Worm (Caenorhabditis elegans) whole organism, late embryonic: ENCODE results near the gene idpc-6.

Source experiments
- C08G9.2 ChIP-seq: sonication (generic microtip); optimal IDR thresholded peaks from 2 replicates; lab custom pipeline; 2016; ENCODE audit warnings: mild to moderate bottlenecking, missing genetic modification characterization, moderate library complexity, missing compliant biosample characterization
- C38D4.7 ChIP-seq: fragments of 200-800 bp; sonication (Bioruptor generic); optimal IDR thresholded peaks from 2 replicates; lab custom pipeline; 2018; ENCODE audit warnings: mild to moderate bottlenecking, missing genetic modification characterization, moderate library complexity, missing compliant biosample characterization
- Y22D7AL.16 ChIP-seq: sonication (generic microtip); optimal IDR thresholded peaks from 2 replicates; lab custom pipeline; 2016; ENCODE audit warnings: missing genetic modification characterization, missing compliant biosample characterization
- ahr-1 ChIP-seq: sonication (generic microtip); optimal IDR thresholded peaks from 2 replicates; lab custom pipeline; 2016; ENCODE audit warnings: missing genetic modification characterization, missing compliant biosample characterization
- ama-1 ChIP-seq: fragments of 150-350 bp; optimal IDR thresholded peaks from 2 replicates; lab custom pipeline; 2014
- ceh-14 ChIP-seq: sonication (generic microtip); optimal IDR thresholded peaks from 2 replicates; lab custom pipeline; 2016; ENCODE audit warnings: missing genotype, missing genetic modification characterization, missing compliant biosample characterization
- ceh-18 ChIP-seq: sonication (generic microtip); optimal IDR thresholded peaks from 2 replicates; lab custom pipeline; 2016; ENCODE audit warnings: missing genetic modification characterization, missing compliant biosample characterization
- ceh-19 ChIP-seq: fragments of 200-800 bp; sonication (Bioruptor generic); optimal IDR thresholded peaks from 2 replicates; lab custom pipeline; 2018; ENCODE audit warnings: mild to moderate bottlenecking, missing genetic modification characterization, missing compliant biosample characterization
- ceh-2 ChIP-seq: sonication (generic microtip); optimal IDR thresholded peaks from 2 replicates; lab custom pipeline; 2016; ENCODE audit warnings: missing genotype, missing genetic modification characterization, missing compliant biosample characterization
- ceh-22 ChIP-seq: sonication (generic microtip); optimal IDR thresholded peaks from 2 replicates; lab custom pipeline; 2017; ENCODE audit warnings: missing biosample characterization, missing genetic modification characterization
- ceh-24 ChIP-seq: sonication (generic microtip); optimal IDR thresholded peaks from 2 replicates; lab custom pipeline; 2016; ENCODE audit warnings: mild to moderate bottlenecking, missing genetic modification characterization, missing compliant biosample characterization
- ceh-34 ChIP-seq: sonication (generic microtip); optimal IDR thresholded peaks from 2 replicates; lab custom pipeline; 2016; ENCODE audit warnings: mild to moderate bottlenecking, missing genetic modification characterization, missing compliant biosample characterization
- ceh-45 ChIP-seq: fragments of 200-800 bp; sonication (Bioruptor generic); IDR thresholded peaks from 2 replicates; pipeline ENCODE4 v1.3.6; 2022; ENCODE audit warnings: missing genetic modification reagents, missing genetic modification characterization, missing compliant biosample characterization
- ceh-48 ChIP-seq: sonication (generic microtip); optimal IDR thresholded peaks from 2 replicates; lab custom pipeline; 2016; ENCODE audit warnings: missing genetic modification characterization, inconsistent platforms, missing compliant biosample characterization
- che-1 ChIP-seq: sonication (generic microtip); optimal IDR thresholded peaks from 2 replicates; lab custom pipeline; 2016; ENCODE audit warnings: mild to moderate bottlenecking, missing genetic modification characterization, missing compliant biosample characterization
- dve-1 ChIP-seq: sonication (generic microtip); optimal IDR thresholded peaks from 2 replicates; lab custom pipeline; 2017; ENCODE audit warnings: antibody characterized with exemption, mild to moderate bottlenecking, missing genetic modification characterization, missing compliant biosample characterization
- elt-2 ChIP-seq: sonication (generic microtip); optimal IDR thresholded peaks from 2 replicates; lab custom pipeline; 2016; ENCODE audit warnings: missing genetic modification reagents, missing genetic modification characterization, missing compliant biosample characterization
- eyg-1 ChIP-seq: sonication (generic microtip); optimal IDR thresholded peaks from 2 replicates; lab custom pipeline; 2016; ENCODE audit warnings: missing genotype, missing genetic modification characterization, missing compliant biosample characterization
- fax-1 ChIP-seq: sonication (generic microtip); optimal IDR thresholded peaks from 2 replicates; lab custom pipeline; 2016; ENCODE audit warnings: missing genotype, missing genetic modification characterization, missing compliant biosample characterization
- fkh-10 ChIP-seq: fragments of 150-350 bp; optimal IDR thresholded peaks from 2 replicates; lab custom pipeline; 2014; ENCODE audit warnings: missing biosample characterization, missing genetic modification reagents, missing genetic modification characterization
- fkh-6 ChIP-seq: sonication (generic microtip); optimal IDR thresholded peaks from 2 replicates; lab custom pipeline; 2016; ENCODE audit warnings: missing genetic modification characterization, missing compliant biosample characterization
- gmeb-2 ChIP-seq: sonication (generic microtip); optimal IDR thresholded peaks from 2 replicates; lab custom pipeline; 2016; ENCODE audit warnings: missing genetic modification characterization, inconsistent platforms, missing compliant biosample characterization
- hlh-15 ChIP-seq: sonication (generic microtip); optimal IDR thresholded peaks from 2 replicates; lab custom pipeline; 2016; ENCODE audit warnings: missing genetic modification characterization, missing compliant biosample characterization
- hlh-30 ChIP-seq: sonication (generic microtip); optimal IDR thresholded peaks from 2 replicates; lab custom pipeline; 2017; ENCODE audit warnings: antibody characterized with exemption, missing genetic modification characterization, missing compliant biosample characterization; ENCODE audit not compliant: insufficient read depth
- hlh-6 ChIP-seq: sonication (generic microtip); optimal IDR thresholded peaks from 2 replicates; lab custom pipeline; 2016; ENCODE audit warnings: missing genotype, missing genetic modification characterization, missing compliant biosample characterization
- lin-11 ChIP-seq: fragments of 200-800 bp; sonication (Bioruptor generic); optimal IDR thresholded peaks from 2 replicates; lab custom pipeline; 2018; ENCODE audit warnings: mild to moderate bottlenecking, missing genetic modification characterization, missing compliant biosample characterization
- madf-2 ChIP-seq: sonication (generic microtip); optimal IDR thresholded peaks from 2 replicates; lab custom pipeline; 2017; ENCODE audit warnings: missing genetic modification characterization, missing compliant biosample characterization
- mec-3 ChIP-seq: sonication (generic microtip); optimal IDR thresholded peaks from 2 replicates; lab custom pipeline; 2016; ENCODE audit warnings: borderline replicate concordance, missing genetic modification characterization, missing compliant biosample characterization
- nhr-232 ChIP-seq: sonication (generic microtip); optimal IDR thresholded peaks from 2 replicates; lab custom pipeline; 2016; ENCODE audit warnings: missing genetic modification characterization, missing compliant biosample characterization
- npax-4 ChIP-seq: sonication (generic microtip); optimal IDR thresholded peaks from 2 replicates; lab custom pipeline; 2016; ENCODE audit warnings: missing genetic modification characterization, missing compliant biosample characterization
- odd-2 ChIP-seq: sonication (generic microtip); optimal IDR thresholded peaks from 2 replicates; lab custom pipeline; 2017; ENCODE audit warnings: antibody characterized with exemption, mild to moderate bottlenecking, missing genetic modification characterization, missing compliant biosample characterization
- pat-9 ChIP-seq: fragments of 200-800 bp; sonication (Bioruptor generic); optimal IDR thresholded peaks from 2 replicates; lab custom pipeline; 2018; ENCODE audit warnings: mild to moderate bottlenecking, missing genetic modification characterization, moderate library complexity, missing compliant biosample characterization
- pax-1 ChIP-seq: fragments of 150-350 bp; optimal IDR thresholded peaks from 2 replicates; lab custom pipeline; 2014; ENCODE audit warnings: missing biosample characterization, missing genetic modification characterization
- pha-4 ChIP-seq: fragments of 150-350 bp; optimal IDR thresholded peaks from 2 replicates; lab custom pipeline; 2018; ENCODE audit warnings: missing biosample characterization, missing genetic modification reagents, missing genetic modification characterization
- pros-1 ChIP-seq: fragments of 150-350 bp; optimal IDR thresholded peaks from 2 replicates; lab custom pipeline; 2014; ENCODE audit warnings: missing biosample characterization, missing genetic modification reagents, missing genetic modification characterization
- rnt-1 ChIP-seq: sonication (generic microtip); optimal IDR thresholded peaks from 2 replicates; lab custom pipeline; 2016; ENCODE audit warnings: missing genetic modification characterization, missing compliant biosample characterization
- sdc-2 ChIP-seq: sonication (generic microtip); optimal IDR thresholded peaks from 2 replicates; lab custom pipeline; 2016; ENCODE audit warnings: missing genotype, missing genetic modification characterization, missing compliant biosample characterization
- unc-55 ChIP-seq: sonication (generic microtip); optimal IDR thresholded peaks from 2 replicates; lab custom pipeline; 2017; ENCODE audit warnings: missing biosample characterization, missing genetic modification reagents, missing genetic modification characterization
- zip-5 ChIP-seq: sonication (generic microtip); optimal IDR thresholded peaks from 2 replicates; lab custom pipeline; 2016; ENCODE audit warnings: missing genetic modification characterization, missing compliant biosample characterization

The idpc-6 gene

DNA sequence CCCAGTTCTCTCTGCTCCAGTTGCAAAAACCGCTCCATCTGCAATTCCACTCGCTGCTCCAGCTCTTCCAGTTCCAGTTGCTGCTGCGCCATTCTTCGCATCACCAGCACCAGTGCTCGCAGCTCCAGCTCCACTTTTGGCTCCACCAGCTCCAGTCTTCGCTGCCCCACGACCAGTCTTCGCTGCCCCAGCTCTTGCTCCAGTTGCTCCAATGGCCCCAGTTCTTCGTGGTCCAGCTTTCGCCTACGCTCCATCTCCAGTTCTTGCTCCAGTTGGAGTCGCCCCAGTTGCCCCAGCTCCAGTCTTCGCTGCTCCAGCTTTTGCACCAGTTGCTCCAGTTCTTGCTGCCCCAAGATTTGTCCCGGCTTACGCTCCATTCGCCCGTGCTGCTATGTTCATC, 467 bp downstream of the idpc-6 start:
- TF ChIP-seq ceh-19 (GFP tag; lab: Kevin White, UChicago) (no peak), nhr-232 (tag; lab: Kevin White, UChicago) (no peak), che-1 (tag; lab: Kevin White, UChicago) (no peak), ceh-18 (tag; lab: Kevin White, UChicago) (no peak), odd-2 (tag; lab: Kevin White, UChicago) (no peak), ceh-22 (no peak), elt-2 (tag; lab: Kevin White, UChicago) (no peak), mec-3 (tag; lab: Kevin White, UChicago) (no peak), npax-4 (tag; lab: Kevin White, UChicago) (no peak), gmeb-2 (tag; lab: Kevin White, UChicago) (no peak), ceh-45 (no peak), ceh-24 (tag; lab: Kevin White, UChicago) (no peak), sdc-2 (tag; lab: Kevin White, UChicago) (no peak), zip-5 (tag; lab: Kevin White, UChicago) (no peak)

DNA sequence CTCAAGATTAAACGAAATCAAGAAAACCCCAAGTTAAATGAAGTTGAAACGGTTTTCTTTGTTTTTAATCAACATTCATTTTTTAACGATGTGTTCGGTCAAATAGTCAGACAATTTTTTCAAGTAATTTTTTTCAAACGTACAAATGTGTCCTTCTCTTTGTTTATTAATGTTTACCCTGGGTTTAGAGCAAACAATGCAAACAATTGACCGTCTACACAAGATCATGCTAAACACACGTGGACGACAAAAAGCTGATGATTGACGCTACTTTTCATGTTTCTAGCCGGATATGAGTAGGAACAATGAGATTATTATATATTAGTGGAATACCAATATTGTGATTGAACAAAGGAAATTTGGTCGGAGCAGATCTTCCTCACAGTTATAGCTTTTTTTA, 1.5 kb downstream of the idpc-6 start:
- TF ChIP-seq fkh-6 (tag; lab: Kevin White, UChicago) (no peak), ama-1 (lab: Kevin White, UChicago) (no peak), pax-1 (tag; lab: Kevin White, UChicago) (no peak), ceh-14 (tag; lab: Kevin White, UChicago) (no peak), ahr-1 (no peak), dve-1 (tag; lab: Kevin White, UChicago) (no peak), fkh-10 (GFP tag; lab: Kevin White, UChicago) (no peak), lin-11 (tag; lab: Kevin White, UChicago) (no peak)

- TF ChIP-seq eyg-1 (tag; lab: Kevin White, UChicago) (no peak), hlh-6 (tag; lab: Kevin White, UChicago) (no peak), C38D4.7 (no peak), ceh-19 (GFP tag; lab: Kevin White, UChicago) (no peak), rnt-1 (tag; lab: Kevin White, UChicago) (no peak), ceh-48 (tag; lab: Kevin White, UChicago) (no peak), che-1 (tag; lab: Kevin White, UChicago) (no peak), C08G9.2 (no peak)
These were observed 2.9 kb downstream of the idpc-6 start, which contains the start of gene idpc-5 for ce11 chrV:9622834-9623233. idpc-5 (minus strand) TSS chrV:9622934.

ce11 chrV:9625122-9625521, 5.2 kb downstream of the idpc-6 start, which contains the start of gene idpc-4:
idpc-4 (plus strand) TSS chrV:9625422.
- TF ChIP-seq hlh-30 (tag; lab: Kevin White, UChicago) (no peak), fax-1 (no peak), unc-55 (GFP tag; lab: Kevin White, UChicago) (no peak), ceh-24 (tag; lab: Kevin White, UChicago) (no peak), pha-4 (tag; lab: Kevin White, UChicago) (no peak), gmeb-2 (tag; lab: Kevin White, UChicago) (no peak), ceh-14 (tag; lab: Kevin White, UChicago) (no peak), C38D4.7 (no peak), che-1 (tag; lab: Kevin White, UChicago) (no peak), hlh-15 (no peak), ceh-2 (tag; lab: Kevin White, UChicago) (no peak), Y22D7AL.16 (tag; lab: Kevin White, UChicago) (no peak), pros-1 (tag; lab: Kevin White, UChicago) (no peak), pat-9 (tag; lab: Kevin White, UChicago) (no peak), fkh-10 (GFP tag; lab: Kevin White, UChicago) (no peak), madf-2 (tag; lab: Kevin White, UChicago) (no peak), ceh-34 (no peak)
